Worm (Caenorhabditis elegans): ENCODE results near the gene Y62E10A.6.

- no peak for TF ChIP-seq flt-1 (GFP tag; IDR thresholded peaks at IDR 0.05)
- no peak for TF ChIP-seq ztf-29 (GFP tag; IDR thresholded peaks at IDR 0.05)
- no peak for TF ChIP-seq klf-2 (GFP tag; conservative IDR thresholded peaks at IDR 0.05)
- TF ChIP-seq T22C8.4 (GFP tag; IDR thresholded peaks at IDR 0.05) = no peak
- TF ChIP-seq cog-1 (tag; optimal IDR thresholded peaks at IDR 0.05) = no peak
- no peak for TF ChIP-seq ref-1 (GFP tag; conservative IDR thresholded peaks at IDR 0.05)
- TF ChIP-seq med-1 (GFP tag; optimal IDR thresholded peaks at IDR 0.05; ENCODE audit: insufficient read depth) = no peak
- TF ChIP-seq ztf-23 (GFP tag; IDR thresholded peaks at IDR 0.05) = no peak
Measured at ce11 chrIV:13348592-13348991, 23.2 kb upstream of the Y62E10A.6 start, which contains the start of gene W02A2.12.

Measured in whole organism, midembryonic.